Worm (Caenorhabditis elegans) whole organism, mixed stage, embryonic: ENCODE data around the gene F19C6.5.
A peak's percentile ranks its signal among the peaks of the same experiment; 100 is the strongest.

ENCODE experiments used
- bed-3 ChIP-seq: fragments of 200-800 bp; sonication (Bioruptor generic); optimal IDR thresholded peaks from 3 replicates; lab custom pipeline; 2018; ENCODE audit warnings: mild to moderate bottlenecking, missing genetic modification characterization, moderate library complexity, missing compliant biosample characterization
- blmp-1 ChIP-seq: fragments of 150-350 bp; optimal IDR thresholded peaks from 2 replicates; lab custom pipeline; 2014; ENCODE audit warnings: missing biosample characterization, missing genetic modification characterization
- ceh-39 ChIP-seq: fragments of 150-350 bp; optimal IDR thresholded peaks from 2 replicates; lab custom pipeline; 2014; ENCODE audit warnings: missing biosample characterization, missing genetic modification characterization
- ceh-43 ChIP-seq: fragments of 200-800 bp; sonication (Bioruptor generic); optimal IDR thresholded peaks from 2 replicates; lab custom pipeline; 2018; ENCODE audit warnings: mild to moderate bottlenecking, missing genetic modification characterization, moderate library complexity, missing compliant biosample characterization
- ceh-83 ChIP-seq: fragments of 200-800 bp; sonication (Bioruptor generic); optimal IDR thresholded peaks from 2 replicates; lab custom pipeline; 2018; ENCODE audit warnings: mild to moderate bottlenecking, missing genetic modification characterization, missing compliant biosample characterization
- ces-1 ChIP-seq: fragments of 150-350 bp; optimal IDR thresholded peaks from 2 replicates; lab custom pipeline; 2014; ENCODE audit warnings: missing biosample characterization, missing genetic modification reagents, missing genetic modification characterization
- cnd-1 ChIP-seq: fragments of 200-800 bp; sonication (Bioruptor generic); optimal IDR thresholded peaks from 2 replicates; lab custom pipeline; 2018; ENCODE audit warnings: mild to moderate bottlenecking, missing genetic modification characterization, missing compliant biosample characterization
- drap-1 ChIP-seq: fragments of 200-800 bp; sonication (Bioruptor generic); optimal IDR thresholded peaks from 3 replicates; lab custom pipeline; 2018; ENCODE audit warnings: mild to moderate bottlenecking, missing genetic modification characterization, missing compliant biosample characterization
- elt-1 ChIP-seq: sonication (generic microtip); optimal IDR thresholded peaks from 2 replicates; lab custom pipeline; 2017; ENCODE audit warnings: missing genetic modification characterization, mild to moderate bottlenecking, missing compliant biosample characterization, antibody characterized with exemption, moderate library complexity, borderline replicate concordance; ENCODE audit not compliant: insufficient read depth
- elt-3 ChIP-seq: fragments of 150-350 bp; optimal IDR thresholded peaks from 2 replicates; lab custom pipeline; 2014; ENCODE audit warnings: missing biosample characterization, missing genetic modification characterization
- hlh-1 ChIP-seq: fragments of 150-350 bp; optimal IDR thresholded peaks from 2 replicates; lab custom pipeline; 2014; ENCODE audit warnings: missing biosample characterization, missing genetic modification reagents, missing genetic modification characterization
- lin-13 ChIP-seq: fragments of 150-350 bp; optimal IDR thresholded peaks from 2 replicates; lab custom pipeline; 2014; ENCODE audit warnings: missing biosample characterization, missing genetic modification characterization
- lin-32 ChIP-seq: fragments of 200-800 bp; sonication (Bioruptor generic); optimal IDR thresholded peaks from 2 replicates; lab custom pipeline; 2018; ENCODE audit warnings: mild to moderate bottlenecking, missing genetic modification characterization, missing compliant biosample characterization
- lsy-2 ChIP-seq: fragments of 150-350 bp; optimal IDR thresholded peaks from 2 replicates; lab custom pipeline; 2014; ENCODE audit warnings: missing biosample characterization, missing genetic modification characterization
- mab-5 ChIP-seq: fragments of 150-350 bp; optimal IDR thresholded peaks from 2 replicates; lab custom pipeline; 2014; ENCODE audit warnings: missing biosample characterization, missing genetic modification characterization
- mep-1 ChIP-seq: fragments of 150-350 bp; optimal IDR thresholded peaks from 2 replicates; lab custom pipeline; 2017; ENCODE audit warnings: missing biosample characterization, missing genetic modification reagents, missing genetic modification characterization, inconsistent platforms
- mls-2 ChIP-seq: sonication (generic microtip); optimal IDR thresholded peaks from 2 replicates; lab custom pipeline; 2016; ENCODE audit warnings: mild to moderate bottlenecking, missing genetic modification characterization, moderate library complexity, missing compliant biosample characterization
- nhr-12 ChIP-seq: fragments of 150-350 bp; optimal IDR thresholded peaks from 2 replicates; lab custom pipeline; 2014; ENCODE audit warnings: missing biosample characterization, missing genetic modification characterization
- nhr-2 ChIP-seq: fragments of 150-350 bp; optimal IDR thresholded peaks from 2 replicates; lab custom pipeline; 2014; ENCODE audit warnings: missing biosample characterization, missing genetic modification characterization
- nhr-237 ChIP-seq: fragments of 150-350 bp; optimal IDR thresholded peaks from 2 replicates; lab custom pipeline; 2014; ENCODE audit warnings: missing biosample characterization, missing genetic modification characterization
- nhr-28 ChIP-seq: fragments of 150-350 bp; optimal IDR thresholded peaks from 2 replicates; lab custom pipeline; 2014; ENCODE audit warnings: missing biosample characterization, missing genetic modification characterization
- nhr-76 ChIP-seq: sonication (generic microtip); optimal IDR thresholded peaks from 2 replicates; lab custom pipeline; 2017; ENCODE audit warnings: missing biosample characterization, missing genetic modification characterization
- pha-4 ChIP-seq: fragments of 150-350 bp; optimal IDR thresholded peaks from 2 replicates; lab custom pipeline; 2018; ENCODE audit warnings: missing biosample characterization, missing genetic modification reagents, missing genetic modification characterization
- sem-2 ChIP-seq: fragments of 200-800 bp; sonication (Bioruptor generic); optimal IDR thresholded peaks from 2 replicates; lab custom pipeline; 2018; ENCODE audit warnings: mild to moderate bottlenecking, missing genetic modification characterization, missing compliant biosample characterization
- snpc-4 ChIP-seq: fragments of 150-350 bp; optimal IDR thresholded peaks from 2 replicates; lab custom pipeline; 2014; ENCODE audit warnings: missing biosample characterization, missing genetic modification characterization
- sptf-1 ChIP-seq: sonication (generic microtip); optimal IDR thresholded peaks from 2 replicates; lab custom pipeline; 2017; ENCODE audit warnings: mild to moderate bottlenecking, missing genetic modification characterization, moderate library complexity, missing compliant biosample characterization
- tbx-8 ChIP-seq: fragments of 200-800 bp; sonication (Bioruptor generic); optimal IDR thresholded peaks from 2 replicates; lab custom pipeline; 2018; ENCODE audit warnings: mild to moderate bottlenecking, missing genetic modification characterization, moderate library complexity, missing compliant biosample characterization
- unc-120 ChIP-seq: sonication (generic microtip); optimal IDR thresholded peaks from 2 replicates; lab custom pipeline; 2017; ENCODE audit warnings: missing genetic modification characterization, missing compliant biosample characterization; ENCODE audit not compliant: poor library complexity, severe bottlenecking
- unc-39 ChIP-seq: fragments of 150-350 bp; optimal IDR thresholded peaks from 2 replicates; lab custom pipeline; 2014; ENCODE audit warnings: missing biosample characterization, missing genetic modification characterization
- unc-62 ChIP-seq: fragments of 150-350 bp; optimal IDR thresholded peaks from 2 replicates; lab custom pipeline; 2014; ENCODE audit warnings: missing biosample characterization, missing genetic modification reagents, missing genetic modification characterization
- zip-8 ChIP-seq: fragments of 150-350 bp; optimal IDR thresholded peaks from 2 replicates; lab custom pipeline; 2014; ENCODE audit warnings: missing biosample characterization, missing genetic modification characterization
- ztf-11 ChIP-seq: fragments of 150-350 bp; optimal IDR thresholded peaks from 2 replicates; lab custom pipeline; 2014; ENCODE audit warnings: missing biosample characterization, missing genetic modification characterization

The F19C6.5 gene

ce11 chrX:9984889-9985404 is at the start of gene F19C6.5:
TSS of gene F19C6.5 (minus strand) at chrX:9984939.
- no peak for TF ChIP-seq nhr-28
- no peak for TF ChIP-seq mls-2 (tag; lab: Kevin White, UChicago)
- no peak for TF ChIP-seq snpc-4 (tag; lab: Kevin White, UChicago)
- TF ChIP-seq tbx-8, result no peak
- no peak for TF ChIP-seq nhr-2 (tag; lab: Kevin White, UChicago)
- TF ChIP-seq elt-3 (tag; lab: Kevin White, UChicago), result no peak
- TF ChIP-seq cnd-1, result no peak
- no peak for TF ChIP-seq mep-1 (tag; lab: Kevin White, UChicago)
- TF ChIP-seq nhr-12 (tag; lab: Kevin White, UChicago), result no peak

DNA sequence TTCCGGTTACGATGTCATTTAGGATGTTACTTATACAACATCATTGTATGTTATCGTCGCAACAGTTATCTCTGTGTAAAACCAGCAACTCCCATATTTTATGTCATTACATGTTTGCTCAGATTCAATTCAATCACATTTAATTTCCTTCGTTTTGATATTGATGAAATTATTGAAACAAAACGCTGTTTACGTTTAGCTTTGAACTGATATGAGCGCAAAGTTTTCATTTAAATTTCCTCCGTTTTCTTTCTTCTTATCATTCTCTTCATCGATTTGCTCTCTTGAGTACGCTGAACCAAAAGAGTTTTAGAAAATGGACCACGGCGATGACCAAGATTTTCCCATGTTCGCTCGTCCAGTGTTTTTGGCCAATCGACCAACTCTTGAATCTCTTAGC is 46.1 kb upstream of the F19C6.5 start, which contains the start of gene sek-6:
sek-6 (plus strand) TSS at position 315 of the 400 bp plus-strand sequence.
- no peak for TF ChIP-seq elt-1 (tag; lab: Kevin White, UChicago)
- no peak for TF ChIP-seq nhr-12 (tag; lab: Kevin White, UChicago)
- TF ChIP-seq ces-1 (GFP tag; lab: Kevin White, UChicago), result no peak
- no peak for TF ChIP-seq zip-8 (tag; lab: Kevin White, UChicago)
- no peak for TF ChIP-seq nhr-2 (tag; lab: Kevin White, UChicago)
- no peak for TF ChIP-seq elt-3 (tag; lab: Kevin White, UChicago)
- TF ChIP-seq, all 35 proteins: peak for 0

DNA sequence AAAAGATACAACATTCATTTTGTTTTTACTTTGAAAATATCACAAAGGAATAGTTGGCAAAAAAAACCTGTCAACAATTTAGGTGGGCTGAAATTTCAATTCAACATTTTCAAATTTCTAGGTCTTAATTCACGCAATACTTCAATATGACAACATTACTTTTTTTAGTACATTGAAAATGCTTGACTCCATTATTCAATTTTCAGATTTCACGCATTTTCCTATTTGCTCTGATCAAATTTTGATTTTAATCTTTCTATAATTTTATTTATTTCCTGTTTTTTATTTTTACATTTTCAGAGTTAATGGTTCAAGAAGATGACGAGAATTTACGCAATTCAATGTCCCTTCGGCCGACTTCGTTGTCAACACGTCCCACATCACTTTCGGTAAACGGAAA is 42.8 kb upstream of the F19C6.5 start, which contains the start of gene mkk-4:
mkk-4 (plus strand) TSS at position 301 of the 400 bp plus-strand sequence.
- TF ChIP-seq ces-1 (GFP tag; lab: Kevin White, UChicago) (no peak), lin-32 (no peak), mep-1 (tag; lab: Kevin White, UChicago) (no peak), sptf-1 (tag; lab: Kevin White, UChicago) (no peak), nhr-237 (tag; lab: Kevin White, UChicago) (no peak), snpc-4 (tag; lab: Kevin White, UChicago) (no peak)
- TF ChIP-seq, all 35 proteins: peak for 0

ce11 chrX:10026347-10026746 is 41.6 kb upstream of the F19C6.5 start:
- peak; percentile 23 for TF ChIP-seq hlh-1
- no peak for TF ChIP-seq elt-1 (tag; lab: Kevin White, UChicago)
- TF ChIP-seq elt-3 (tag; lab: Kevin White, UChicago), result no peak
- peak; percentile 33 for TF ChIP-seq unc-120 (tag; lab: Kevin White, UChicago)
- TF ChIP-seq ces-1 (GFP tag; lab: Kevin White, UChicago), result peak; percentile 61
- TF ChIP-seq, all 35 proteins: peak for 3

ce11 chrX:10022016-10022415 is 37.3 kb upstream of the F19C6.5 start, which contains the start of gene F42G10.1:
TSS of gene F42G10.1 (minus strand) at chrX:10022166.
- no peak for TF ChIP-seq mep-1 (tag; lab: Kevin White, UChicago)
- TF ChIP-seq nhr-237 (tag; lab: Kevin White, UChicago), result no peak
- TF ChIP-seq unc-62 (GFP tag; lab: Kevin White, UChicago), result no peak
- no peak for TF ChIP-seq sem-2 (GFP tag; lab: Kevin White, UChicago)
- TF ChIP-seq cnd-1, result no peak
- no peak for TF ChIP-seq ztf-11 (tag; lab: Kevin White, UChicago)
- TF ChIP-seq bed-3, result no peak
- TF ChIP-seq ces-1 (GFP tag; lab: Kevin White, UChicago), result no peak
- no peak for TF ChIP-seq ceh-39 (tag; lab: Kevin White, UChicago)
- no peak for TF ChIP-seq blmp-1 (tag; lab: Kevin White, UChicago)
- no peak for TF ChIP-seq pha-4
- TF ChIP-seq nhr-2 (tag; lab: Kevin White, UChicago), result no peak
- no peak for TF ChIP-seq mab-5 (tag; lab: Kevin White, UChicago)
- TF ChIP-seq ceh-43 (GFP tag; lab: Kevin White, UChicago), result no peak
- TF ChIP-seq nhr-12 (tag; lab: Kevin White, UChicago), result no peak
- TF ChIP-seq snpc-4 (tag; lab: Kevin White, UChicago), result no peak
- no peak for TF ChIP-seq zip-8 (tag; lab: Kevin White, UChicago)

- TF ChIP-seq snpc-4 (tag; lab: Kevin White, UChicago), result no peak
- no peak for TF ChIP-seq ztf-11 (tag; lab: Kevin White, UChicago)
- no peak for TF ChIP-seq unc-39 (tag; lab: Kevin White, UChicago)
- TF ChIP-seq lsy-2, result no peak
- TF ChIP-seq zip-8 (tag; lab: Kevin White, UChicago), result no peak
- no peak for TF ChIP-seq nhr-12 (tag; lab: Kevin White, UChicago)
- TF ChIP-seq sptf-1 (tag; lab: Kevin White, UChicago), result no peak
- TF ChIP-seq lin-32, result no peak
- TF ChIP-seq pha-4, result no peak
- TF ChIP-seq nhr-76 (tag; lab: Kevin White, UChicago), result no peak
- TF ChIP-seq nhr-237 (tag; lab: Kevin White, UChicago), result no peak
- no peak for TF ChIP-seq nhr-28
- TF ChIP-seq drap-1, result no peak
- TF ChIP-seq mep-1 (tag; lab: Kevin White, UChicago), result no peak
- no peak for TF ChIP-seq ceh-83
- no peak for TF ChIP-seq unc-120 (tag; lab: Kevin White, UChicago)
- no peak for TF ChIP-seq mls-2 (tag; lab: Kevin White, UChicago)
- TF ChIP-seq ces-1 (GFP tag; lab: Kevin White, UChicago), result no peak
- no peak for TF ChIP-seq lin-13
- no peak for TF ChIP-seq mab-5 (tag; lab: Kevin White, UChicago)
These were observed 33.4 kb upstream of the F19C6.5 start, which contains the start of gene F19C6.4 for ce11 chrX:10017975-10018654. TSS of gene F19C6.4 (minus strand) at chrX:10018025.
